Fruit fly (Drosophila melanogaster) whole organism, embryonic: ENCODE measurements around the gene Ass.

Source experiments
- Atf3 ChIP-seq: fragments of 200-800 bp; sonication (Bioruptor generic); optimal IDR thresholded peaks from 3 replicates; lab custom pipeline; 2016; ENCODE audit warnings: missing biosample characterization, missing genetic modification characterization
- B-H2 ChIP-seq: fragments of 200-800 bp; sonication (Bioruptor generic); optimal IDR thresholded peaks from 2 replicates; lab custom pipeline; 2018; ENCODE audit warnings: missing biosample characterization, mild to moderate bottlenecking, missing genetic modification characterization
- CG10565 ChIP-seq: fragments of 200-800 bp; sonication (Bioruptor generic); optimal IDR thresholded peaks from 3 replicates; lab custom pipeline; 2016; ENCODE audit warnings: missing biosample characterization, mild to moderate bottlenecking, missing genetic modification characterization
- CG11247 ChIP-seq: fragments of 200-800 bp; sonication (Bioruptor generic); IDR thresholded peaks from 2 replicates; pipeline ENCODE4 v1.3.6; 2022; ENCODE audit warnings: missing biosample characterization, missing genetic modification characterization
- CG11456 ChIP-seq: fragments of 200-800 bp; sonication (Bioruptor generic); IDR thresholded peaks from 3 replicates; pipeline ENCODE4 v1.3.6; 2022; ENCODE audit warnings: missing biosample characterization, missing genetic modification characterization
- CG11504 ChIP-seq: fragments of 200-800 bp; sonication (Bioruptor generic); optimal IDR thresholded peaks from 3 replicates; lab custom pipeline; 2019; ENCODE audit warnings: missing biosample characterization, mild to moderate bottlenecking, missing genetic modification characterization, moderate library complexity
- CG1233 ChIP-seq: fragments of 200-800 bp; sonication (Bioruptor generic); optimal IDR thresholded peaks from 4 replicates; lab custom pipeline; 2018; ENCODE audit warnings: missing biosample characterization, mild to moderate bottlenecking, missing genetic modification characterization
- CG12744 ChIP-seq: fragments of 200-800 bp; sonication (Bioruptor generic); optimal IDR thresholded peaks from 2 replicates; lab custom pipeline; 2016; ENCODE audit warnings: missing biosample characterization, missing genetic modification characterization
- CG13775 ChIP-seq: fragments of 200-800 bp; sonication (Bioruptor generic); optimal IDR thresholded peaks from 3 replicates; lab custom pipeline; 2017; ENCODE audit warnings: missing biosample characterization, mild to moderate bottlenecking, missing genetic modification characterization
- CG14860 ChIP-seq: fragments of 200-800 bp; sonication (Bioruptor generic); IDR thresholded peaks from 3 replicates; pipeline ENCODE4 v1.3.6; 2022; ENCODE audit warnings: missing biosample characterization, missing genetic modification characterization; ENCODE audit not compliant: partially characterized antibody
- CG15011 ChIP-seq: fragments of 200-800 bp; sonication (Bioruptor generic); optimal IDR thresholded peaks from 3 replicates; lab custom pipeline; 2018; ENCODE audit warnings: missing biosample characterization, mild to moderate bottlenecking, missing genetic modification characterization
- CG16779 ChIP-seq: fragments of 200-800 bp; sonication (Bioruptor generic); IDR thresholded peaks from 2 replicates; pipeline ENCODE4 v1.3.6; 2022; ENCODE audit warnings: missing biosample characterization, missing genetic modification characterization
- CG17361 ChIP-seq: fragments of 200-800 bp; sonication (Bioruptor generic); IDR thresholded peaks from 3 replicates; pipeline ENCODE4 v1.3.6; 2022; ENCODE audit warnings: missing biosample characterization, missing genetic modification characterization
- CG17912 ChIP-seq: fragments of 200-800 bp; sonication (Bioruptor generic); optimal IDR thresholded peaks from 2 replicates; lab custom pipeline; 2018; ENCODE audit warnings: missing biosample characterization, mild to moderate bottlenecking, missing genetic modification characterization
- CG2129 ChIP-seq: fragments of 200-800 bp; sonication (Bioruptor generic); IDR thresholded peaks from 2 replicates; pipeline ENCODE4 v1.3.6; 2022; ENCODE audit warnings: missing biosample characterization, missing genetic modification characterization; ENCODE audit not compliant: partially characterized antibody
- CG2199 ChIP-seq: fragments of 200-800 bp; sonication (Bioruptor generic); IDR thresholded peaks from 3 replicates; pipeline ENCODE4 v1.3.6; 2022; ENCODE audit warnings: missing biosample characterization, missing genetic modification characterization
- CG2678 ChIP-seq: fragments of 200-800 bp; sonication (Bioruptor generic); optimal IDR thresholded peaks from 3 replicates; lab custom pipeline; 2019; ENCODE audit warnings: missing biosample characterization, mild to moderate bottlenecking, missing genetic modification characterization, moderate library complexity
- CG31388 ChIP-seq: fragments of 200-800 bp; sonication (Bioruptor generic); optimal IDR thresholded peaks from 2 replicates; lab custom pipeline; 2016; ENCODE audit warnings: missing biosample characterization, missing genetic modification characterization
- CG4404 ChIP-seq: fragments of 200-800 bp; sonication (Bioruptor generic); IDR thresholded peaks from 2 replicates; pipeline ENCODE4 v1.3.6; 2022; ENCODE audit warnings: missing biosample characterization, missing genetic modification characterization
- CG5180 ChIP-seq: fragments of 200-800 bp; sonication (Bioruptor generic); optimal IDR thresholded peaks from 3 replicates; lab custom pipeline; 2017; ENCODE audit warnings: missing biosample characterization, missing genetic modification characterization, mild to moderate bottlenecking, moderate library complexity, missing genetic modification reagents
- CG6175 ChIP-seq: fragments of 200-800 bp; sonication (Bioruptor generic); IDR thresholded peaks from 3 replicates; pipeline ENCODE4 v1.3.6; 2022; ENCODE audit warnings: missing biosample characterization, missing genetic modification characterization
- CG6791 ChIP-seq: fragments of 200-800 bp; sonication (Bioruptor generic); IDR thresholded peaks from 3 replicates; pipeline ENCODE4 v1.3.6; 2022; ENCODE audit warnings: missing biosample characterization, missing genetic modification characterization; ENCODE audit not compliant: partially characterized antibody
- CG7987 ChIP-seq: fragments of 200-800 bp; sonication (Bioruptor generic); optimal IDR thresholded peaks from 2 replicates; lab custom pipeline; 2018; ENCODE audit warnings: missing biosample characterization, mild to moderate bottlenecking, missing genetic modification characterization, moderate library complexity
- D ChIP-seq, 2 experiments: fragments of 200-800 bp in 1 of 2; fragments of >200 bp in 1 of 2; sonication (Bioruptor generic) in 1 of 2; optimal IDR thresholded peaks; 2 replicates in 1 of 2; 3 replicates in 1 of 2; lab custom pipeline; 2017; ENCODE audit warnings: mild to moderate bottlenecking in 1 of 2, missing biosample characterization in 1 of 2, missing genetic modification characterization in 1 of 2, missing genetic modification reagents in 1 of 2
- Hey ChIP-seq: fragments of 200-800 bp; sonication (Bioruptor generic); optimal IDR thresholded peaks from 3 replicates; lab custom pipeline; 2018; ENCODE audit warnings: missing biosample characterization, mild to moderate bottlenecking, missing genetic modification characterization
- Hmr ChIP-seq: fragments of 200-800 bp; sonication (Bioruptor generic); optimal IDR thresholded peaks from 3 replicates; lab custom pipeline; 2017; ENCODE audit warnings: mild to moderate bottlenecking, missing biosample characterization, missing genetic modification reagents, missing genetic modification characterization
- Kr ChIP-seq: fragments of 200-800 bp; sonication (Bioruptor generic); optimal IDR thresholded peaks from 2 replicates; lab custom pipeline; 2017; ENCODE audit warnings: missing biosample characterization, mild to moderate bottlenecking, missing genetic modification characterization
- MESR4 ChIP-seq: fragments of 200-800 bp; sonication (Bioruptor generic); optimal IDR thresholded peaks from 2 replicates; lab custom pipeline; 2018; ENCODE audit warnings: missing biosample characterization, mild to moderate bottlenecking, missing genetic modification characterization, moderate library complexity
- Med ChIP-seq: fragments of 200-800 bp; sonication (Bioruptor generic); peaks from one replicate; lab custom pipeline; 2016; ENCODE audit warnings: missing biosample characterization, missing genetic modification characterization, mild to moderate bottlenecking, inconsistent platforms, moderate library complexity
- Xrp1 ChIP-seq: fragments of 200-800 bp; sonication (Bioruptor generic); IDR thresholded peaks from 2 replicates; pipeline ENCODE4 v1.3.6; 2022; ENCODE audit warnings: missing biosample characterization, missing genetic modification characterization
- ase ChIP-seq: fragments of 200-800 bp; sonication (Bioruptor generic); IDR thresholded peaks from 3 replicates; pipeline ENCODE4 v1.3.6; 2022; ENCODE audit warnings: missing biosample characterization, missing genetic modification characterization
- cad ChIP-seq: fragments of >200 bp; optimal IDR thresholded peaks from 2 replicates; lab custom pipeline; 2017; ENCODE audit warnings: missing biosample characterization, missing genetic modification characterization
- cato ChIP-seq: fragments of 200-800 bp; sonication (Bioruptor generic); optimal IDR thresholded peaks from 2 replicates; lab custom pipeline; 2016; ENCODE audit warnings: missing biosample characterization, missing genetic modification characterization, borderline replicate concordance
- chn ChIP-seq: fragments of 200-800 bp; sonication (Bioruptor generic); optimal IDR thresholded peaks from 2 replicates; lab custom pipeline; 2016; ENCODE audit warnings: missing biosample characterization, missing genetic modification characterization
- ewg ChIP-seq: fragments of 200-800 bp; sonication (Bioruptor generic); optimal IDR thresholded peaks from 3 replicates; lab custom pipeline; 2017; ENCODE audit warnings: mild to moderate bottlenecking, missing biosample characterization, missing genetic modification reagents, missing genetic modification characterization
- grau ChIP-seq: fragments of 200-800 bp; optimal IDR thresholded peaks from 3 replicates; lab custom pipeline; 2019; ENCODE audit warnings: missing biosample characterization, mild to moderate bottlenecking, missing genetic modification characterization, moderate library complexity
- hkb ChIP-seq, 2 experiments: fragments of 200-800 bp in 1 of 2; fragments of >200 bp in 1 of 2; sonication (Bioruptor generic) in 1 of 2; IDR thresholded peaks in 1 of 2; optimal IDR thresholded peaks in 1 of 2; 2 replicates each; pipeline versions ENCODE4 v1.3.6 to Lab custom; 2017 to 2022; ENCODE audit warnings: missing biosample characterization in 1 of 2, missing genetic modification characterization in 1 of 2
- kni ChIP-seq: fragments of 200-800 bp; sonication (Bioruptor generic); optimal IDR thresholded peaks from 3 replicates; lab custom pipeline; 2017; ENCODE audit warnings: mild to moderate bottlenecking, missing biosample characterization, missing genetic modification reagents, missing genetic modification characterization
- lab ChIP-seq: fragments of 200-800 bp; sonication (Bioruptor generic); optimal IDR thresholded peaks from 3 replicates; lab custom pipeline; 2017; ENCODE audit warnings: missing biosample characterization, missing genetic modification characterization, mild to moderate bottlenecking, moderate library complexity, missing genetic modification reagents
- lov ChIP-seq, 2 experiments: fragments of 200-800 bp in 1 of 2; fragments of >200 bp in 1 of 2; sonication (Bioruptor generic) in 1 of 2; IDR thresholded peaks in 1 of 2; optimal IDR thresholded peaks in 1 of 2; 2 replicates in 1 of 2; 3 replicates in 1 of 2; pipeline versions ENCODE4 v1.3.6 to Lab custom; 2017 to 2022; ENCODE audit warnings: missing biosample characterization in 1 of 2, missing genetic modification characterization in 1 of 2
- onecut ChIP-seq: fragments of 200-800 bp; sonication (Bioruptor generic); IDR thresholded peaks from 2 replicates; pipeline ENCODE4 v1.3.6; 2022; ENCODE audit warnings: missing biosample characterization, missing genetic modification characterization
- org-1 ChIP-seq: fragments of 200-800 bp; sonication (Bioruptor generic); optimal IDR thresholded peaks from 2 replicates; lab custom pipeline; 2017; ENCODE audit warnings: missing biosample characterization, missing genetic modification characterization
- otp ChIP-seq: fragments of 200-800 bp; sonication (Bioruptor generic); IDR thresholded peaks from 3 replicates; pipeline ENCODE4, ENCODE4 v1.3.6; 2022; ENCODE audit warnings: missing biosample characterization, missing genetic modification characterization
- pfk ChIP-seq: fragments of 200-800 bp; sonication (Bioruptor generic); optimal IDR thresholded peaks from 2 replicates; lab custom pipeline; 2018; ENCODE audit warnings: missing biosample characterization, mild to moderate bottlenecking, missing genetic modification characterization, moderate library complexity
- sc ChIP-seq, 3 experiments: fragments of >200 bp in 2 of 3; fragments of 200-800 bp in 1 of 3; sonication (Bioruptor generic) in 1 of 3; optimal IDR thresholded peaks; 2 replicates in 2 of 3; 3 replicates in 1 of 3; lab custom pipeline; 2017; ENCODE audit warnings: mild to moderate bottlenecking in 1 of 3, missing biosample characterization in 1 of 3, missing genetic modification characterization in 1 of 3, missing genetic modification reagents in 1 of 3
- scrt ChIP-seq: fragments of 200-800 bp; sonication (Bioruptor generic); optimal IDR thresholded peaks from 2 replicates; lab custom pipeline; 2018; ENCODE audit warnings: missing biosample characterization, mild to moderate bottlenecking, missing genetic modification characterization, moderate library complexity
- sisA ChIP-seq: fragments of 200-800 bp; sonication (Bioruptor generic); IDR thresholded peaks from 2 replicates; pipeline ENCODE4 v1.3.6; 2022; ENCODE audit warnings: missing biosample characterization, missing genetic modification characterization

The Ass gene

DNA sequence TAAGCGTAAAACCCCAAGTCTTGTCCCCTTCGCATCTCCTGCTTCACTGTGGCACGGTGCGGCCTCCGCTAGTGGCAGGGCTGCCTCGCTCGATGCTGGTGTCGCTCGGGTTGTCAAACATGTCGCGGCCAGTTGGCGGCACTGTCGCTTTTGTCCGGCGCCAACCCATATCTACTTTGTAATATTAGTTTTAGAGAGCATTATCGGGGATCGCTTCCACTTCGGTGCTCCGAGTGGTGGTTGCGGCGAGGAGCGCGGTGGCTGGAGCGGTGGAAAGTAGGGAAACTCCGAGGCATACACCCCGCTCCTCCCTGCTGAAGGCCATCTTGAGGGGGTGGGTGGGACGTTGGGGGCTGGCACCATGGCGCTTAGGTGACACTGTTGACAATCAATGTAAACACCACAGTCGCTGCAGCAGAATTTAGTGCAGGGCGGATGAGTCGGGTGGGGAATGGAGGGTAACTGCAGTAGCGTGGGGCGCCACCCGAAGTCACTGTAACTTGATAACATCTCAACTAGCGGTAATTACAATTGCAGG is 21.0 kb upstream of the Ass start (continued):
- TF ChIP-seq scrt (GFP tag; lab: Kevin White, UChicago) (no peak), grau (peak; percentile 41), CG1233 (peak; percentile 31), CG10565 (GFP tag; lab: Kevin White, UChicago) (no peak), CG17361 (GFP tag; lab: Robert Waterston, UW) (0 out of 3 replicates have a peak, but pooled peaks have one; percentile 10), D (optimal IDR thresholded peaks at IDR 0.05; lab: Kevin White, UChicago) (no peak), D (GFP tag; optimal IDR thresholded peaks at IDR 0.05; lab: Kevin White, UChicago) (peak; percentile 21), CG6175 (0 out of 3 replicates have a peak, but pooled peaks have one; percentile 51), otp (GFP tag; lab: Robert Waterston, UW) (peak; percentile 76; the same call in 2 of the 3 replicates), CG15011 (GFP tag; lab: Kevin White, UChicago) (peak; percentile 15), Hey (peak; percentile 9), CG16779 (no peak), sisA (GFP tag; lab: Robert Waterston, UW) (0 out of 2 replicates have a peak, but pooled peaks have one; percentile 28), MESR4 (GFP tag; lab: Kevin White, UChicago) (no peak), CG13775 (GFP tag; lab: Kevin White, UChicago) (no peak), CG14860 (GFP tag; lab: Robert Waterston, UW) (no peak), CG31388 (GFP tag; lab: Kevin White, UChicago) (no peak), CG12744 (no peak), CG4404 (no peak), chn (no peak), Med (GFP tag; lab: Kevin White, UChicago) (peak; percentile 17), CG11456 (no peak), CG7987 (GFP tag; lab: Kevin White, UChicago) (peak; percentile 17), sc (optimal IDR thresholded peaks at IDR 0.05; lab: Kevin White, UChicago) (no peak), sc (GFP tag; optimal IDR thresholded peaks at IDR 0.05; lab: Kevin White, UChicago) (peak; percentile 3), onecut (GFP tag; lab: Robert Waterston, UW) (peak; percentile 14; the same call in 1 of the 2 replicates), CG6791 (GFP tag; lab: Robert Waterston, UW) (no peak), CG2199 (0 out of 3 replicates have a peak, but pooled peaks have one; percentile 51), Hmr (no peak), CG11247 (GFP tag; lab: Robert Waterston, UW) (no peak), hkb (optimal IDR thresholded peaks at IDR 0.05; lab: Kevin White, UChicago) (no peak), hkb (GFP tag; IDR thresholded peaks at IDR 0.05; lab: Robert Waterston, UW) (0 out of 2 replicates have a peak, but pooled peaks have one; percentile 41), Atf3 (GFP tag; lab: Kevin White, UChicago) (no peak), org-1 (GFP tag; lab: Kevin White, UChicago) (peak; percentile 57), CG17912 (GFP tag; lab: Kevin White, UChicago) (no peak), kni (peak; percentile 74), Kr (GFP tag; lab: Kevin White, UChicago) (peak; percentile 57), B-H2 (GFP tag; lab: Kevin White, UChicago) (no peak), ewg (GFP tag; lab: Kevin White, UChicago) (peak; percentile 32), CG2129 (no peak), lab (GFP tag; lab: Kevin White, UChicago) (peak; percentile 68), cad (GFP tag; lab: Kevin White, UChicago) (no peak), pfk (no peak), CG2678 (tag; lab: Kevin White, UChicago) (no peak), CG11504 (tag; lab: Kevin White, UChicago) (no peak), lov (optimal IDR thresholded peaks at IDR 0.05; lab: Kevin White, UChicago) (no peak), lov (GFP tag; IDR thresholded peaks at IDR 0.05; lab: Robert Waterston, UW) (0 out of 3 replicates have a peak, but pooled peaks have one; percentile 65), ase (GFP tag; lab: Robert Waterston, UW) (no peak), CG5180 (GFP tag; lab: Kevin White, UChicago) (peak; percentile 90), Xrp1 (GFP tag; lab: Robert Waterston, UW) (peak; percentile 71), cato (GFP tag; lab: Kevin White, UChicago) (no peak)
